Fruit fly (Drosophila melanogaster) S2 (cell line): ENCODE data around the gene Muc30E.

Experiments used
- CG8478 ChIP-seq: fragments of >200 bp; optimal IDR thresholded peaks from 2 replicates; lab custom pipeline; 2018
- CTCF ChIP-seq, 2 experiments: fragments of >200 bp; optimal IDR thresholded peaks; 2 replicates each; lab custom pipeline; 2018

The Muc30E gene

dm6 chr2L:9919949-9920348, 17.0 kb upstream of the Muc30E start, which contains the start of gene CG4594:
CG4594 (plus strand) TSS chr2L:9920160.
- no peak for TF ChIP-seq CG8478 (lab: Kevin White, UChicago)
- TF ChIP-seq CTCF (optimal IDR thresholded peaks at IDR 0.05; lab: Kevin White, UChicago), result no peak

dm6 chr2L:9919218-9919617, 16.3 kb upstream of the Muc30E start:
- TF ChIP-seq CTCF (optimal IDR thresholded peaks at IDR 0.05; lab: Kevin White, UChicago) (no peak), CG8478 (lab: Kevin White, UChicago) (no peak)

dm6 chr2L:9918020-9918959, 15.4 kb upstream of the Muc30E start, which contains the start of the genes CG5885 and CG4598:
CG5885 (minus strand) TSS chr2L:9918330.
CG4598 (plus strand) TSS chr2L:9918618.
- TF ChIP-seq CG8478 (lab: Kevin White, UChicago), result no peak
- peak in 1 of 2 experiments; percentile 29 for TF ChIP-seq CTCF (optimal IDR thresholded peaks at IDR 0.05; lab: Kevin White, UChicago)

DNA sequence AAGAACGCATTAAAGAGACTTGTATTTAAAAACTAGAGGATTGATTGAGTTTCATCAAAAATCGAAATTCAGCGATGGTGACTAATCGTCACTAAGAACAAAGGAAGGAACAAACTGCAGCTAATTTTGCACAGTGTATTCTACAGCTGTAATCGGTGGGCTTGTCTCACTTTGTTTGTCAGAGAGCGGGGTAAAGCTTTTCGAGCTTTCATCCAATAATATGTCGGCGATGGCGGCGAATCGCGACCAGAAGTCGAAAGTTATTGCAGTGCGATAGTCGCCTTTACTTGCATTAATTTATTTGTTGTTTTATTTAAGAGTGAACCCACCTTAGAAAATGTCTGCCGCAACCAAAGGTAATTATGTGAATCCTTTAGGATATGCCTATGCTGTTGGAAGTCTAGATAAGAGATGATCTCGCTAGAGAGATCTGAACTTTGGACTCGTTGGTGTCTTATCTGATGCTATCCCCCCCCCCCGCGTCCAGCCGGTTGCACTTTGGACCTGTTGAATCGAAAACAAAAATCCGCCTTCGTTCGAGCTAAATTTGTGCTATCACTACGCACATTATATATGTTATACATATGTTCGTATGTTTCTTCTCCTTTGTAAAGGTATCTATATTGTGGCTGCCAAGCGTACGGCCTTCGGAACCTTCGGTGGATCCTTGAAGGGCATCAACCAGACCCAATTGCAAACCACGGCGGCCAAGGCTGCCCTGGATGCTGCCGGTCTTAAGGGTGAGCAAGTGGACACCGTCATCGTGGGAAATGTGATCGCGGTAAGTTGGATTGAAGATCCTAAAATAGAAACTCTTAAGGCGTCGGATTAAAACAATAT, 12.3 kb upstream of the Muc30E start, which contains the start of gene yip2:
Gene yip2, plus strand, starts transcription at position 243 of the 840 bp plus-strand sequence.
- TF ChIP-seq CTCF (optimal IDR thresholded peaks at IDR 0.05; lab: Kevin White, UChicago) (no peak), CG8478 (lab: Kevin White, UChicago) (no peak)

dm6 chr2L:9912570-9913260, 9.8 kb upstream of the Muc30E start, which contains the start of the genes Etl1 and Srp54:
Etl1 (minus strand) TSS chr2L:9912608.
Srp54 (plus strand) TSS chr2L:9912911.
- TF ChIP-seq CTCF (optimal IDR thresholded peaks at IDR 0.05; lab: Kevin White, UChicago), result no peak
- no peak for TF ChIP-seq CG8478 (lab: Kevin White, UChicago)

DNA sequence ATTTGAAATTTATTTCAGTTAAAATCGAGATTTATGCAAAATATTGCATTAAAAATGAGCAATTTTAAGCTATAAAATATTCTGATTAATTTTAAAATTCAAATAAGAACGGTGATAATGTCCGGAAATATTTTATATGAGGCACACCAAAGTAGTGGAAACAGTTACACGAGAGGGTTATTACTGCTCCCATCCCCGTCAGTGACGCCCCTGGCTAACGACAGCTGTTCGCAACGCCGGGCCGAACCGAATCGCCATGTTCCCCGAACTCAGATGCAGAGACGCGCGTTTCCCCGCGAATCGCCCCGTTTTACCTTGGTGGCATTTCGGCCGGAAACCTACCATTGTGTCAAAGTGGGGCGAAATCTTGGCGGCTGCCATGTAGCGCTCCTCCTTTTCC, 8.9 kb upstream of the Muc30E start:
- TF ChIP-seq CTCF (optimal IDR thresholded peaks at IDR 0.05; lab: Kevin White, UChicago) (no peak), CG8478 (lab: Kevin White, UChicago) (no peak)

DNA sequence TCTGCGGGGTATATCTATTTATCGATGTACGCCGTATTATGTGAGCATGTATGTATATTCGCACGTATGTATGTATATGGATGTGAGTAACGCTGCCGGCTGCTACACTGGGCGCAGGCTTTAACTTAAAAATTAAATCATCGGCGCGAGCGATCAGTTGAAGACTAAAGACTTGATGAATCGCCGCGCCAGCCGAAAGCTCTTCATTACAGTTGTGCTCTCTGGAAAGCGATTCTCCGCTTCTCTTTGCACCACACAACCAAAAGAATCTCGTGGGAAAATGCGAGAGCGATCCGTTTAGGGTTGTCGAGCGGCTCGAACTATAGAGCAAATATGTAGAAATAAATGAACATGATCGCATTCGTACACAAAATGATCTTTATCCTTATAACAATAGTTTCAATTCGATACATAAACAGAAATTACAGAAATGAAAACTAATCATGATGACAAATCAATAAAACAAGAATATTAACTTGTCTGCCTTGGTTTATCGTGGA, 5.6 kb upstream of the Muc30E start, which contains the start of gene CG13124:
Gene CG13124, minus strand, starts transcription at position 166 of the 500 bp plus-strand sequence.
- TF ChIP-seq CTCF (optimal IDR thresholded peaks at IDR 0.05; lab: Kevin White, UChicago), result no peak
- no peak for TF ChIP-seq CG8478 (lab: Kevin White, UChicago)

dm6 chr2L:9907320-9908256, 4.7 kb upstream of the Muc30E start:
- TF ChIP-seq CG8478 (lab: Kevin White, UChicago) (no peak), CTCF (optimal IDR thresholded peaks at IDR 0.05; lab: Kevin White, UChicago) (no peak)

- TF ChIP-seq CG8478 (lab: Kevin White, UChicago) (no peak), CTCF (optimal IDR thresholded peaks at IDR 0.05; lab: Kevin White, UChicago) (no peak)
Observed at dm6 chr2L:9906641-9907040, 3.7 kb upstream of the Muc30E start.

dm6 chr2L:9897296-9897695, 5.6 kb downstream of the Muc30E start, which contains the start of gene RpS2:
RpS2 (minus strand) TSS chr2L:9897552.
- TF ChIP-seq CG8478 (lab: Kevin White, UChicago) (no peak), CTCF (optimal IDR thresholded peaks at IDR 0.05; lab: Kevin White, UChicago) (peak in 1 of 2 experiments; percentile 33)

DNA sequence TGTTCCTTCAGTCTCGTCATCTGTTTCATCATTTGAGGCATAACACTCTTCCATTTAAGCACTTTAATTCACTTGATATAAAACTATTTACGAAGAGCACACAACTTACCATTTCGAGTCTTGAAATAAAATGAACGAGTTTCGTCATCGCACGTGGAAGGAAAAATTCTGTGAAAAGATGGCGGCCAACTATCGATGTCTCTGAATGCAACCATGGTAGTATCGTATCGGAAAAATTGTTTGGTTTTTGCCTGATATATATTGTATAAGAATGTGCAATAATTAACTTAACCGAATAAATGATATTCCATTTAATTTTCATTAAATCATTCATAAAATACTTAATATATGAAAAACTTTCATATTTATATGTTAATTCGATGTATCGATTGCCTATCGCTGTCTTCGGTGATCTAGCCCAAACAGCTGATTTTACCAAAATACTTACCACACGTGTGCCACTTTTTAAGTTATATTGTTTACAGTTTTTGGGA, 8.0 kb downstream of the Muc30E start, which contains the start of gene Bka:
Gene Bka, plus strand, starts transcription at position 417 of the 494 bp plus-strand sequence.
- TF ChIP-seq CTCF (optimal IDR thresholded peaks at IDR 0.05; lab: Kevin White, UChicago), result no peak

DNA sequence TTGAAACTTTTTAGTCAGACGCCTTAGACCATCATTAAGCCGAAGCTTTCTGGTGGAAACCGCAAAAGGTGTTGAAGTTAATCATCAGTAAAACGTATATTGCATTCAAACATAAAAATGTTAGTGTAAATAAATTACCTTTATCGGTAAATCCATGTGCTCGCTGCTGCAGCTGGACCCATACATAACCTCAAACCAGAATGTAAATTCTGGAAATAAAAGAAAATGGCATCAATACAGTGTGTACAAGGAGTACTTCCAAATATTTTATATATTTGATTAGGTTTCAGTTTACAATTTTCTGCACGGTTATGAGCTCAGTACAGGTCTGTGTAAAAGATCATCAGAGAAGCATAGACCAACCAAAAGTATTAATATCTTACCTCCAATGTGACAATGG, 8.7 kb downstream of the Muc30E start:
- no peak for TF ChIP-seq CTCF (optimal IDR thresholded peaks at IDR 0.05; lab: Kevin White, UChicago)
- no peak for TF ChIP-seq CG8478 (lab: Kevin White, UChicago)
